1 fruit fly cellular context compared by ENCODE assay signal in the genomic region with DNA sequence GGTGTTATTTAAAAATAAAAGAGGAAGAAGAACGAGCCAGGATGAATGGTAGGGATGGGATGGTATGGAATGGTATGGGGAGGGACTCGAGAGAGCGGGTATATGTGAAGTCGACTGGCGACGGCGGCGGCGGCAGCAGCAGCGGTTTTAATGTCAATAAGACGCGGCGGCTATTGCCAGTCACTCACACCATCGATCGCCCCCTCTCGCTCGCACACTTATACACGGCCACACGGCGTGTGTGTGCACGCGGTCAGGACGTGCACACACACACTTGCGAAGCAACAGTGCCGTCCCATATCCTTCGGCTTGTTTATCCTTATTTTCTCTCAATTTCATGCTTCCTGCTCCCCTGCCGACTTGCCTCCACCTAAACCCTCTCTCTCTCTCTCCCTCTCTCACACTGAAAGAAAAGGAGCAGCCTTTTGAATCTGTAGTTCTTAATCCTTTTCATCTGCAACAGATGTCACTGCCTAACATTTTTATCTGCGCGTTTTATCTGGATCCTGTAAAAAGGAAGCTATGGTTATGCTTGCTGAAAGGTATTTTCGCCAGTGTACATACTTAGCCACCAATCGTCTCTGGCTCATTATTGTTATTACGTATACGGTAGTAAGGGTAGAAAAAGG.
TF ChIP-seq lines count a peak whose summit lies in the region.

No protein-coding gene starts in this region.

TF ChIP-seq in whole organism, embryonic, 481 proteins besides CTCF, POLR2A, EP300 and RAD21 (continued from another document and continues in another):
- TF ChIP-seq Hr51 (GFP tag; optimal IDR thresholded peaks at IDR 0.05; lab: Kevin White, UChicago) (peak; percentile 75 to 87), CG7357 (GFP tag; IDR thresholded peaks at IDR 0.05; lab: Robert Waterston, UW) (peak; percentile 57; the same call in 1 of the 3 replicates), Usf (GFP tag; optimal IDR thresholded peaks at IDR 0.05; lab: Kevin White, UChicago) (peak; percentile 77), ind (GFP tag; optimal IDR thresholded peaks at IDR 0.05; lab: Kevin White, UChicago) (peak; percentile 88), insv (GFP tag; optimal IDR thresholded peaks at IDR 0.05; lab: Kevin White, UChicago) (no peak), Rx (GFP tag; IDR thresholded peaks at IDR 0.05; lab: Robert Waterston, UW) (peak; percentile 76), Sox102F (GFP tag; optimal IDR thresholded peaks at IDR 0.05; lab: Kevin White, UChicago) (peak; percentile 81), Optix (GFP tag; IDR thresholded peaks at IDR 0.05; lab: Robert Waterston, UW) (peak; percentile 79; the same call in 2 of the 3 replicates), Dp (GFP tag; optimal IDR thresholded peaks at IDR 0.05; lab: Kevin White, UChicago) (no peak), CG3163 (GFP tag; optimal IDR thresholded peaks at IDR 0.05; lab: Kevin White, UChicago) (peak; percentile 72), Dbx (GFP tag; IDR thresholded peaks at IDR 0.05; lab: Robert Waterston, UW) (peak; percentile 62), CG4360 (GFP tag; IDR thresholded peaks at IDR 0.05; lab: Robert Waterston, UW) (peak; percentile 41; the same call in 1 of the 2 replicates), PHDP (tag; optimal IDR thresholded peaks at IDR 0.05; lab: Kevin White, UChicago) (peak; percentile 79), NC2β (GFP tag; optimal IDR thresholded peaks at IDR 0.05; lab: Kevin White, UChicago) (peak; percentile 87), CG12744 (GFP tag; optimal IDR thresholded peaks at IDR 0.05; lab: Kevin White, UChicago) (peak; percentile 77), CG18476 (GFP tag; optimal IDR thresholded peaks at IDR 0.05; lab: Kevin White, UChicago) (peak; percentile 63), tna (GFP tag; IDR thresholded peaks at IDR 0.05; lab: Robert Waterston, UW; ENCODE audit: partially characterized antibody) (no peak), mirr (GFP tag; optimal IDR thresholded peaks at IDR 0.05; lab: Kevin White, UChicago) (peak; percentile 29), CG18599 (GFP tag; optimal IDR thresholded peaks at IDR 0.05; lab: Kevin White, UChicago) (peak; percentile 92), CG17912 (GFP tag; optimal IDR thresholded peaks at IDR 0.05; lab: Kevin White, UChicago) (peak; percentile 52), Lhr (GFP tag; optimal IDR thresholded peaks at IDR 0.05; lab: Kevin White, UChicago) (peak; percentile 48), Atf-2 (GFP tag; optimal IDR thresholded peaks at IDR 0.05; lab: Kevin White, UChicago) (peak; percentile 82), lilli (GFP tag; optimal IDR thresholded peaks at IDR 0.05; lab: Kevin White, UChicago) (peak; percentile 91), CG8290 (GFP tag; optimal IDR thresholded peaks at IDR 0.05; lab: Kevin White, UChicago) (peak; percentile 77), CG8290 (tag; optimal IDR thresholded peaks at IDR 0.05; lab: Kevin White, UChicago) (peak; percentile 32 to 93), CG3281 (GFP tag; optimal IDR thresholded peaks at IDR 0.05; lab: Kevin White, UChicago) (peak; percentile 79), fu2 (GFP tag; optimal IDR thresholded peaks at IDR 0.05; lab: Kevin White, UChicago) (peak; percentile 85), CG13424 (tag; optimal IDR thresholded peaks at IDR 0.05; lab: Kevin White, UChicago) (peak; percentile 81), Sox100B (GFP tag; optimal IDR thresholded peaks at IDR 0.05; lab: Kevin White, UChicago) (peak; percentile 59), btn (GFP tag; optimal IDR thresholded peaks at IDR 0.05; lab: Kevin White, UChicago) (peak; percentile 53), CG1233 (GFP tag; optimal IDR thresholded peaks at IDR 0.05; lab: Kevin White, UChicago) (peak; percentile 81), CG10959 (GFP tag; IDR thresholded peaks at IDR 0.05; lab: Robert Waterston, UW) (peak; percentile 86), Opbp (GFP tag; IDR thresholded peaks at IDR 0.05; lab: Robert Waterston, UW; ENCODE audit: partially characterized antibody) (no peak), ATbp (GFP tag; optimal IDR thresholded peaks at IDR 0.05; lab: Kevin White, UChicago) (peak; percentile 81), CG13296 (GFP tag; optimal IDR thresholded peaks at IDR 0.05; lab: Kevin White, UChicago) (peak; percentile 67), Jarid2 (GFP tag; optimal IDR thresholded peaks at IDR 0.05; lab: Kevin White, UChicago) (peak; percentile 14), CG14860 (GFP tag; IDR thresholded peaks at IDR 0.05; lab: Robert Waterston, UW; ENCODE audit: partially characterized antibody) (no peak), CG8388 (GFP tag; optimal IDR thresholded peaks at IDR 0.05; lab: Kevin White, UChicago) (peak; percentile 77), zen (tag; optimal IDR thresholded peaks at IDR 0.05; lab: Kevin White, UChicago) (peak; percentile 89), Spps (tag; optimal IDR thresholded peaks at IDR 0.05; lab: Kevin White, UChicago) (peak; percentile 47), wek (GFP tag; optimal IDR thresholded peaks at IDR 0.05; lab: Kevin White, UChicago) (peak; percentile 73), CG11504 (tag; optimal IDR thresholded peaks at IDR 0.05; lab: Kevin White, UChicago) (peak; percentile 86), tio (GFP tag; optimal IDR thresholded peaks at IDR 0.05; lab: Kevin White, UChicago) (peak; percentile 77), CG7928 (GFP tag; optimal IDR thresholded peaks at IDR 0.05; lab: Kevin White, UChicago) (peak; percentile 7), HLH54F (GFP tag; optimal IDR thresholded peaks at IDR 0.05; lab: Kevin White, UChicago) (peak; percentile 87), mam (GFP tag; optimal IDR thresholded peaks at IDR 0.05; lab: Kevin White, UChicago) (peak; percentile 92), CrebB (tag; optimal IDR thresholded peaks at IDR 0.05; lab: Kevin White, UChicago) (peak; percentile 69), Meics (GFP tag; optimal IDR thresholded peaks at IDR 0.05; lab: Kevin White, UChicago) (peak; percentile 82), Dfd (GFP tag; optimal IDR thresholded peaks at IDR 0.05; lab: Kevin White, UChicago) (no peak), CG8089 (GFP tag; optimal IDR thresholded peaks at IDR 0.05; lab: Kevin White, UChicago) (peak; percentile 84), C15 (GFP tag; IDR thresholded peaks at IDR 0.05; lab: Robert Waterston, UW) (peak; percentile 59; the same call in 1 of the 3 replicates), CG13287 (GFP tag; IDR thresholded peaks at IDR 0.05; lab: Robert Waterston, UW; ENCODE audit: partially characterized antibody) (no peak), CG10267 (tag; optimal IDR thresholded peaks at IDR 0.05; lab: Kevin White, UChicago) (peak; percentile 80), HHEX (GFP tag; optimal IDR thresholded peaks at IDR 0.05; lab: Kevin White, UChicago) (peak; percentile 81), Adf1 (GFP tag; IDR thresholded peaks at IDR 0.05; lab: Robert Waterston, UW) (peak; percentile 70), z (GFP tag; IDR thresholded peaks at IDR 0.05; lab: Robert Waterston, UW) (no peak), CG14710 (tag; optimal IDR thresholded peaks at IDR 0.05; lab: Kevin White, UChicago) (peak; percentile 73), CG14667 (GFP tag; IDR thresholded peaks at IDR 0.05; lab: Robert Waterston, UW) (peak; percentile 59), NFAT (GFP tag; IDR thresholded peaks at IDR 0.05; lab: Robert Waterston, UW) (peak; percentile 78), Tbp (GFP tag; optimal IDR thresholded peaks at IDR 0.05; lab: Kevin White, UChicago) (no peak), chif (GFP tag; optimal IDR thresholded peaks at IDR 0.05; lab: Kevin White, UChicago) (peak; percentile 89 to 91), lola (GFP tag; optimal IDR thresholded peaks at IDR 0.05; lab: Kevin White, UChicago) (peak in 1 of 3 experiments; percentile 85), CG2678 (tag; optimal IDR thresholded peaks at IDR 0.05; lab: Kevin White, UChicago) (peak; percentile 87), CG10565 (GFP tag; optimal IDR thresholded peaks at IDR 0.05; lab: Kevin White, UChicago) (no peak), gt (GFP tag; IDR thresholded peaks at IDR 0.05; lab: Robert Waterston, UW) (peak; percentile 60), tup (GFP tag; optimal IDR thresholded peaks at IDR 0.05; lab: Kevin White, UChicago) (peak; percentile 71), dmrt11E (tag; optimal IDR thresholded peaks at IDR 0.05; lab: Kevin White, UChicago) (peak; percentile 92), CG10147 (GFP tag; optimal IDR thresholded peaks at IDR 0.05; lab: Kevin White, UChicago) (peak; percentile 78), Doc2 (GFP tag; IDR thresholded peaks at IDR 0.05; lab: Robert Waterston, UW) (no peak), CG11398 (GFP tag; optimal IDR thresholded peaks at IDR 0.05; lab: Kevin White, UChicago) (peak; percentile 83), unpg (GFP tag; optimal IDR thresholded peaks at IDR 0.05; lab: Kevin White, UChicago) (peak; percentile 84), CG18764 (GFP tag; optimal IDR thresholded peaks at IDR 0.05; lab: Kevin White, UChicago) (peak; percentile 52), amos (GFP tag; IDR thresholded peaks at IDR 0.05; lab: Robert Waterston, UW; ENCODE audit: partially characterized antibody) (no peak), ranshi (GFP tag; IDR thresholded peaks at IDR 0.05; lab: Robert Waterston, UW) (peak; percentile 83), Six4 (GFP tag; optimal IDR thresholded peaks at IDR 0.05; lab: Kevin White, UChicago) (peak; percentile 74), jumu (GFP tag; optimal IDR thresholded peaks at IDR 0.05; lab: Kevin White, UChicago) (peak; percentile 88), ttk (GFP tag; IDR thresholded peaks at IDR 0.05; lab: Robert Waterston, UW) (peak; percentile 80), scrt (GFP tag; optimal IDR thresholded peaks at IDR 0.05; lab: Kevin White, UChicago) (peak; percentile 85), Elba2 (GFP tag; optimal IDR thresholded peaks at IDR 0.05; lab: Kevin White, UChicago) (peak; percentile 77), YL-1 (GFP tag; optimal IDR thresholded peaks at IDR 0.05; lab: Kevin White, UChicago) (peak; percentile 21), CG8281 (tag; optimal IDR thresholded peaks at IDR 0.05; lab: Kevin White, UChicago) (peak; percentile 56), CG3838 (GFP tag; optimal IDR thresholded peaks at IDR 0.05; lab: Kevin White, UChicago) (peak; percentile 43), CG3995 (GFP tag; optimal IDR thresholded peaks at IDR 0.05; lab: Kevin White, UChicago) (peak; percentile 11), grn (GFP tag; optimal IDR thresholded peaks at IDR 0.05; lab: Kevin White, UChicago) (no peak), CG12219 (GFP tag; optimal IDR thresholded peaks at IDR 0.05; lab: Kevin White, UChicago) (peak; percentile 79), schlank (tag; optimal IDR thresholded peaks at IDR 0.05; lab: Kevin White, UChicago) (peak; percentile 77), cg (GFP tag; optimal IDR thresholded peaks at IDR 0.05; lab: Kevin White, UChicago) (peak; percentile 33), hb (GFP tag; IDR thresholded peaks at IDR 0.05; lab: Robert Waterston, UW; ENCODE audit: partially characterized antibody) (no peak), aop (GFP tag; IDR thresholded peaks at IDR 0.05; lab: Robert Waterston, UW) (0 out of 2 replicates have a peak, but pooled peaks have one; percentile 55), CG6791 (GFP tag; IDR thresholded peaks at IDR 0.05; lab: Robert Waterston, UW; ENCODE audit: partially characterized antibody) (no peak), lov (optimal IDR thresholded peaks at IDR 0.05; lab: Kevin White, UChicago) (no peak), lov (GFP tag; IDR thresholded peaks at IDR 0.05; lab: Robert Waterston, UW) (peak; percentile 78; the same call in 2 of the 3 replicates), CG2889 (GFP tag; IDR thresholded peaks at IDR 0.05; lab: Robert Waterston, UW) (peak; percentile 75), CG13894 (tag; optimal IDR thresholded peaks at IDR 0.05; lab: Kevin White, UChicago) (peak; percentile 77), Fer3 (tag; optimal IDR thresholded peaks at IDR 0.05; lab: Kevin White, UChicago) (peak; percentile 78), bigmax (GFP tag; optimal IDR thresholded peaks at IDR 0.05; lab: Kevin White, UChicago) (no peak), CG4854 (GFP tag; optimal IDR thresholded peaks at IDR 0.05; lab: Kevin White, UChicago) (peak; percentile 60), CG8944 (GFP tag; optimal IDR thresholded peaks at IDR 0.05; lab: Kevin White, UChicago) (peak; percentile 90), chn (GFP tag; optimal IDR thresholded peaks at IDR 0.05; lab: Kevin White, UChicago) (peak; percentile 91), CG15073 (GFP tag; optimal IDR thresholded peaks at IDR 0.05; lab: Kevin White, UChicago) (peak; percentile 89), sob (GFP tag; IDR thresholded peaks at IDR 0.05; lab: Robert Waterston, UW) (peak; percentile 85), sim (GFP tag; IDR thresholded peaks at IDR 0.05; lab: Robert Waterston, UW) (0 out of 2 replicates have a peak, but pooled peaks have one; percentile 23), CG18619 (GFP tag; optimal IDR thresholded peaks at IDR 0.05; lab: Kevin White, UChicago) (peak; percentile 85), dan (GFP tag; IDR thresholded peaks at IDR 0.05; lab: Robert Waterston, UW) (peak; percentile 72), CG10274 (GFP tag; optimal IDR thresholded peaks at IDR 0.05; lab: Kevin White, UChicago) (peak; percentile 49), CG7786 (GFP tag; optimal IDR thresholded peaks at IDR 0.05; lab: Kevin White, UChicago) (peak; percentile 90), onecut (GFP tag; IDR thresholded peaks at IDR 0.05; lab: Robert Waterston, UW) (peak; percentile 75), CG2120 (GFP tag; optimal IDR thresholded peaks at IDR 0.05; lab: Kevin White, UChicago) (peak; percentile 93), h (optimal IDR thresholded peaks at IDR 0.05; lab: Kevin White, UChicago) (no peak), CG11560 (tag; IDR thresholded peaks at IDR 0.05; lab: Robert Waterston, UW) (peak; percentile 62; the same call in 2 of the 3 replicates), Kr (GFP tag; optimal IDR thresholded peaks at IDR 0.05; lab: Kevin White, UChicago) (peak; percentile 33), Vsx1 (GFP tag; optimal IDR thresholded peaks at IDR 0.05; lab: Kevin White, UChicago) (peak; percentile 66), CG9437 (GFP tag; optimal IDR thresholded peaks at IDR 0.05; lab: Kevin White, UChicago) (peak; percentile 53), vnd (GFP tag; IDR thresholded peaks at IDR 0.05; lab: Robert Waterston, UW; ENCODE audit: partially characterized antibody) (no peak), CG15011 (GFP tag; optimal IDR thresholded peaks at IDR 0.05; lab: Kevin White, UChicago) (peak; percentile 58), CG6254 (GFP tag; optimal IDR thresholded peaks at IDR 0.05; lab: Kevin White, UChicago) (peak; percentile 44), Dll (GFP tag; IDR thresholded peaks at IDR 0.05; lab: Robert Waterston, UW; ENCODE audit: partially characterized antibody) (no peak), CG2202 (tag; optimal IDR thresholded peaks at IDR 0.05; lab: Kevin White, UChicago) (peak; percentile 75), CG31365 (tag; optimal IDR thresholded peaks at IDR 0.05; lab: Kevin White, UChicago) (peak; percentile 52), Taf1 (GFP tag; IDR thresholded peaks at IDR 0.05; lab: Robert Waterston, UW) (peak; percentile 41; the same call in 1 of the 2 replicates), klu (GFP tag; IDR thresholded peaks at IDR 0.05; lab: Robert Waterston, UW) (peak; percentile 62)
